Fruit fly (Drosophila melanogaster) whole organism, embryonic: ENCODE data around the gene CG32313.

Experiments
- B-H1 ChIP-seq: fragments of 200-800 bp; sonication (Bioruptor generic); IDR thresholded peaks from 3 replicates; pipeline ENCODE4 v1.3.6; 2022; ENCODE audit warnings: missing biosample characterization, missing genetic modification characterization
- B-H2 ChIP-seq: fragments of 200-800 bp; sonication (Bioruptor generic); optimal IDR thresholded peaks from 2 replicates; lab custom pipeline; 2018; ENCODE audit warnings: missing biosample characterization, mild to moderate bottlenecking, missing genetic modification characterization
- CG11560 ChIP-seq: fragments of 200-800 bp; sonication (Bioruptor generic); IDR thresholded peaks from 3 replicates; pipeline ENCODE4 v1.3.6; 2022; ENCODE audit warnings: missing biosample characterization, missing genetic modification characterization
- CG11723 ChIP-seq: fragments of 200-800 bp; sonication (Bioruptor generic); optimal IDR thresholded peaks from 2 replicates; lab custom pipeline; 2017; ENCODE audit warnings: missing biosample characterization, mild to moderate bottlenecking, missing genetic modification characterization
- CG12942 ChIP-seq: fragments of 200-800 bp; sonication (Bioruptor generic); optimal IDR thresholded peaks from 3 replicates; lab custom pipeline; 2016; ENCODE audit warnings: missing biosample characterization, missing genetic modification characterization
- CG13296 ChIP-seq: fragments of 200-800 bp; sonication (Bioruptor generic); optimal IDR thresholded peaks from 3 replicates; lab custom pipeline; 2018; ENCODE audit warnings: missing biosample characterization, mild to moderate bottlenecking, missing genetic modification characterization
- CG14860 ChIP-seq: fragments of 200-800 bp; sonication (Bioruptor generic); IDR thresholded peaks from 3 replicates; pipeline ENCODE4 v1.3.6; 2022; ENCODE audit warnings: missing biosample characterization, missing genetic modification characterization; ENCODE audit not compliant: partially characterized antibody
- CG1647 ChIP-seq: fragments of 200-800 bp; sonication (Bioruptor generic); optimal IDR thresholded peaks from 3 replicates; lab custom pipeline; 2016; ENCODE audit warnings: missing biosample characterization, missing genetic modification characterization
- CG17328 ChIP-seq: fragments of 200-800 bp; sonication (Bioruptor generic); IDR thresholded peaks from 2 replicates; pipeline ENCODE4 v1.3.6; 2022; ENCODE audit warnings: missing biosample characterization, missing genetic modification characterization
- CG17829 ChIP-seq: fragments of 200-800 bp; optimal IDR thresholded peaks from 2 replicates; lab custom pipeline; 2019; ENCODE audit warnings: missing biosample characterization, mild to moderate bottlenecking, missing genetic modification characterization, moderate library complexity
- CG18476 ChIP-seq: fragments of 200-800 bp; sonication (Bioruptor generic); optimal IDR thresholded peaks from 2 replicates; lab custom pipeline; 2016; ENCODE audit warnings: missing biosample characterization, mild to moderate bottlenecking, missing genetic modification characterization
- CG18599 ChIP-seq: fragments of 200-800 bp; sonication (Bioruptor generic); optimal IDR thresholded peaks from 3 replicates; lab custom pipeline; 2017; ENCODE audit warnings: missing biosample characterization, missing genetic modification characterization, mild to moderate bottlenecking, moderate library complexity, missing genetic modification reagents
- CG32532 ChIP-seq: fragments of 200-800 bp; sonication (Bioruptor generic); IDR thresholded peaks from 2 replicates; pipeline ENCODE4 v1.3.6; 2022; ENCODE audit warnings: missing biosample characterization, missing genetic modification characterization
- CG4424 ChIP-seq: fragments of 200-800 bp; sonication (Bioruptor generic); optimal IDR thresholded peaks from 3 replicates; lab custom pipeline; 2016; ENCODE audit warnings: missing biosample characterization, missing genetic modification characterization
- CG4617 ChIP-seq: fragments of 200-800 bp; sonication (Bioruptor generic); optimal IDR thresholded peaks from 3 replicates; lab custom pipeline; 2016; ENCODE audit warnings: missing biosample characterization, missing genetic modification characterization, borderline replicate concordance
- CG4730 ChIP-seq: fragments of 200-800 bp; sonication (Bioruptor generic); IDR thresholded peaks from 2 replicates; pipeline ENCODE4 v1.3.6; 2022; ENCODE audit warnings: missing biosample characterization, missing genetic modification characterization
- CG5245 ChIP-seq: fragments of 200-800 bp; sonication (Bioruptor generic); optimal IDR thresholded peaks from 3 replicates; lab custom pipeline; 2016; ENCODE audit warnings: missing biosample characterization, missing genetic modification characterization
- CG6272 ChIP-seq: fragments of 200-800 bp; sonication (Bioruptor generic); IDR thresholded peaks from 2 replicates; pipeline ENCODE4 v1.3.6; 2022; ENCODE audit warnings: missing biosample characterization, missing genetic modification characterization
- CG9215 ChIP-seq: fragments of 200-800 bp; sonication (Bioruptor generic); IDR thresholded peaks from 2 replicates; pipeline ENCODE4 v1.3.6; 2022; ENCODE audit warnings: missing biosample characterization, missing genetic modification characterization
- CG9797 ChIP-seq: fragments of 200-800 bp; sonication (Bioruptor generic); optimal IDR thresholded peaks from 3 replicates; lab custom pipeline; 2018; ENCODE audit warnings: missing biosample characterization, mild to moderate bottlenecking, missing genetic modification characterization
- Dref ChIP-seq: fragments of 200-800 bp; sonication (Bioruptor generic); IDR thresholded peaks from 2 replicates; pipeline ENCODE4 v1.3.6; 2022; ENCODE audit warnings: missing biosample characterization, missing genetic modification characterization
- Fer3 ChIP-seq: fragments of 200-800 bp; sonication (Bioruptor generic); optimal IDR thresholded peaks from 2 replicates; lab custom pipeline; 2018; ENCODE audit warnings: missing biosample characterization, mild to moderate bottlenecking, missing genetic modification characterization, moderate library complexity
- Hmx ChIP-seq: fragments of 200-800 bp; sonication (Bioruptor generic); optimal IDR thresholded peaks from 2 replicates; lab custom pipeline; 2016; ENCODE audit warnings: missing biosample characterization, missing genetic modification characterization
- Mad ChIP-seq: fragments of 200-800 bp; sonication (Bioruptor generic); optimal IDR thresholded peaks from 2 replicates; lab custom pipeline; 2016; ENCODE audit warnings: missing biosample characterization, missing genetic modification characterization
- NK7.1 ChIP-seq: fragments of 200-800 bp; sonication (Bioruptor generic); optimal IDR thresholded peaks from 3 replicates; lab custom pipeline; 2016; ENCODE audit warnings: missing biosample characterization, missing genetic modification characterization
- Nf-YC ChIP-seq: fragments of 200-800 bp; optimal IDR thresholded peaks from 3 replicates; lab custom pipeline; 2019; ENCODE audit warnings: missing biosample characterization, mild to moderate bottlenecking, missing genetic modification characterization, moderate library complexity
- aop ChIP-seq: fragments of 200-800 bp; sonication (Bioruptor generic); IDR thresholded peaks from 2 replicates; pipeline ENCODE4 v1.3.6; 2022; ENCODE audit warnings: missing biosample characterization, missing genetic modification characterization
- bab2 ChIP-seq: fragments of 200-800 bp; sonication (Bioruptor generic); optimal IDR thresholded peaks from 2 replicates; lab custom pipeline; 2016; ENCODE audit warnings: missing biosample characterization, missing genetic modification characterization
- cg ChIP-seq: fragments of 200-800 bp; sonication (Bioruptor generic); optimal IDR thresholded peaks from 3 replicates; lab custom pipeline; 2019; ENCODE audit warnings: missing biosample characterization, mild to moderate bottlenecking, missing genetic modification characterization, moderate library complexity
- chn ChIP-seq: fragments of 200-800 bp; sonication (Bioruptor generic); optimal IDR thresholded peaks from 2 replicates; lab custom pipeline; 2016; ENCODE audit warnings: missing biosample characterization, missing genetic modification characterization
- crp ChIP-seq, 2 experiments: fragments of 200-800 bp; sonication (Bioruptor generic); optimal IDR thresholded peaks; 2 replicates in 1 of 2; 3 replicates in 1 of 2; lab custom pipeline; 2017; ENCODE audit warnings: missing biosample characterization in 2 of 2, missing genetic modification characterization in 2 of 2, mild to moderate bottlenecking in 1 of 2, moderate library complexity in 1 of 2
- dan ChIP-seq: fragments of 200-800 bp; sonication (Bioruptor generic); IDR thresholded peaks from 2 replicates; pipeline ENCODE4 v1.3.6; 2022; ENCODE audit warnings: missing biosample characterization, missing genetic modification characterization
- fd64A ChIP-seq: fragments of 200-800 bp; sonication (Bioruptor generic); optimal IDR thresholded peaks from 3 replicates; lab custom pipeline; 2018; ENCODE audit warnings: missing biosample characterization, mild to moderate bottlenecking, missing genetic modification characterization
- fu2 ChIP-seq: fragments of 200-800 bp; sonication (Bioruptor generic); optimal IDR thresholded peaks from 2 replicates; lab custom pipeline; 2016; ENCODE audit warnings: missing biosample characterization, missing genetic modification characterization
- grn ChIP-seq: fragments of 200-800 bp; sonication (Bioruptor generic); optimal IDR thresholded peaks from 3 replicates; lab custom pipeline; 2017; ENCODE audit warnings: missing biosample characterization, missing genetic modification characterization
- gt ChIP-seq: fragments of 200-800 bp; sonication (Bioruptor generic); IDR thresholded peaks from 2 replicates; pipeline ENCODE4 v1.3.6; 2022; ENCODE audit warnings: missing biosample characterization, missing genetic modification characterization
- lola ChIP-seq, 3 experiments: fragments of >200 bp in 2 of 3; fragments of 200-800 bp in 1 of 3; sonication (Bioruptor generic) in 1 of 3; optimal IDR thresholded peaks; 2 replicates each; lab custom pipeline; 2017 to 2019; ENCODE audit warnings: missing biosample characterization in 3 of 3, missing genetic modification characterization in 3 of 3, mild to moderate bottlenecking in 1 of 3, moderate library complexity in 1 of 3
- lov ChIP-seq, 2 experiments: fragments of 200-800 bp in 1 of 2; fragments of >200 bp in 1 of 2; sonication (Bioruptor generic) in 1 of 2; IDR thresholded peaks in 1 of 2; optimal IDR thresholded peaks in 1 of 2; 2 replicates in 1 of 2; 3 replicates in 1 of 2; pipeline versions ENCODE4 v1.3.6 to Lab custom; 2017 to 2022; ENCODE audit warnings: missing biosample characterization in 1 of 2, missing genetic modification characterization in 1 of 2
- nmo ChIP-seq: fragments of 200-800 bp; sonication (Bioruptor generic); optimal IDR thresholded peaks from 2 replicates; lab custom pipeline; 2018; ENCODE audit warnings: missing biosample characterization, mild to moderate bottlenecking, missing genetic modification characterization, moderate library complexity
- odd ChIP-seq: fragments of 200-800 bp; sonication (Bioruptor generic); optimal IDR thresholded peaks from 2 replicates; lab custom pipeline; 2017; ENCODE audit warnings: missing biosample characterization, mild to moderate bottlenecking, missing genetic modification characterization
- psq ChIP-seq: fragments of 200-800 bp; sonication (Bioruptor generic); optimal IDR thresholded peaks from 2 replicates; lab custom pipeline; 2017; ENCODE audit warnings: missing biosample characterization, missing genetic modification characterization
- pzg ChIP-seq: fragments of 200-800 bp; sonication (Bioruptor generic); optimal IDR thresholded peaks from 3 replicates; lab custom pipeline; 2018; ENCODE audit warnings: missing biosample characterization, mild to moderate bottlenecking, missing genetic modification characterization, moderate library complexity
- schlank ChIP-seq: fragments of 200-800 bp; sonication (Bioruptor generic); optimal IDR thresholded peaks from 2 replicates; lab custom pipeline; 2018; ENCODE audit warnings: missing biosample characterization, mild to moderate bottlenecking, missing genetic modification characterization
- scrt ChIP-seq: fragments of 200-800 bp; sonication (Bioruptor generic); optimal IDR thresholded peaks from 2 replicates; lab custom pipeline; 2018; ENCODE audit warnings: missing biosample characterization, mild to moderate bottlenecking, missing genetic modification characterization, moderate library complexity
- sim ChIP-seq: fragments of 200-800 bp; sonication (Bioruptor generic); IDR thresholded peaks from 2 replicates; pipeline ENCODE4 v1.3.6; 2022; ENCODE audit warnings: missing biosample characterization, missing genetic modification characterization
- sima ChIP-seq: fragments of 200-800 bp; sonication (Bioruptor generic); optimal IDR thresholded peaks from 2 replicates; lab custom pipeline; 2016; ENCODE audit warnings: missing biosample characterization, missing genetic modification characterization
- ssp ChIP-seq: fragments of 200-800 bp; sonication (Bioruptor generic); IDR thresholded peaks from 2 replicates; pipeline ENCODE4 v1.3.6; 2022; ENCODE audit warnings: missing biosample characterization, missing genetic modification characterization
- stc ChIP-seq: fragments of 200-800 bp; sonication (Bioruptor generic); IDR thresholded peaks from 2 replicates; pipeline ENCODE4 v1.3.6; 2022; ENCODE audit warnings: missing biosample characterization, missing genetic modification characterization
- ttk ChIP-seq: fragments of 200-800 bp; sonication (Bioruptor generic); IDR thresholded peaks from 2 replicates; pipeline ENCODE4 v2.1.2; 2022; ENCODE audit warnings: missing biosample characterization, missing genetic modification characterization
- wor ChIP-seq: fragments of 200-800 bp; sonication (Bioruptor generic); IDR thresholded peaks from 2 replicates; pipeline ENCODE4 v1.3.6; 2022; ENCODE audit warnings: missing biosample characterization, missing genetic modification characterization

The CG32313 gene

dm6 chr3L:1502086-1502893 is 43.3 kb downstream of the CG32313 start, which contains the start of the genes hfp and Psa (continued):
- no peak for TF ChIP-seq NK7.1
- TF ChIP-seq chn (GFP tag; lab: Kevin White, UChicago) = no peak
- no peak for TF ChIP-seq CG17328 (GFP tag; lab: Robert Waterston, UW)
- TF ChIP-seq grn (GFP tag; lab: Kevin White, UChicago) = no peak
- peak; percentile 92 for TF ChIP-seq Dref (GFP tag; lab: Robert Waterston, UW)
- TF ChIP-seq aop = no peak
- no peak for TF ChIP-seq CG13296 (GFP tag; lab: Kevin White, UChicago)
- no peak for TF ChIP-seq odd (GFP tag; lab: Kevin White, UChicago)
- TF ChIP-seq CG6272 (GFP tag; lab: Robert Waterston, UW) = no peak
- TF ChIP-seq CG12942 = no peak
- TF ChIP-seq Nf-YC (tag; lab: Kevin White, UChicago) = no peak
- no peak for TF ChIP-seq lola (GFP tag; optimal IDR thresholded peaks at IDR 0.05; lab: Kevin White, UChicago)
- TF ChIP-seq CG32532 (GFP tag; lab: Robert Waterston, UW) = no peak
- TF ChIP-seq CG1647 (GFP tag; lab: Kevin White, UChicago) = no peak
- no peak for TF ChIP-seq fd64A
- no peak for TF ChIP-seq dan (GFP tag; lab: Robert Waterston, UW)
- no peak for TF ChIP-seq fu2 (GFP tag; lab: Kevin White, UChicago)
- TF ChIP-seq Fer3 (tag; lab: Kevin White, UChicago) = no peak
- TF ChIP-seq CG9797 (GFP tag; lab: Kevin White, UChicago) = peak; percentile 25
- TF ChIP-seq B-H1 (GFP tag; lab: Robert Waterston, UW) = no peak
- TF ChIP-seq cg (GFP tag; lab: Kevin White, UChicago) = no peak
- no peak for TF ChIP-seq CG18599
- no peak for TF ChIP-seq stc (GFP tag; lab: Robert Waterston, UW)
- no peak for TF ChIP-seq sima (GFP tag; lab: Kevin White, UChicago)
- TF ChIP-seq sim (GFP tag; lab: Robert Waterston, UW) = no peak
- peak; percentile 32 for TF ChIP-seq CG17829 (tag; lab: Kevin White, UChicago)
- TF ChIP-seq wor (GFP tag; lab: Robert Waterston, UW) = no peak
- no peak for TF ChIP-seq gt (GFP tag; lab: Robert Waterston, UW)
- no peak for TF ChIP-seq bab2 (GFP tag; lab: Kevin White, UChicago)
- TF ChIP-seq psq (GFP tag; lab: Kevin White, UChicago) = no peak
- TF ChIP-seq CG4730 (GFP tag; lab: Robert Waterston, UW) = no peak
- no peak for TF ChIP-seq Mad (GFP tag; lab: Kevin White, UChicago)
- no peak for TF ChIP-seq lov (optimal IDR thresholded peaks at IDR 0.05; lab: Kevin White, UChicago)
- TF ChIP-seq lov (GFP tag; IDR thresholded peaks at IDR 0.05; lab: Robert Waterston, UW) = no peak
- peak; percentile 83 for TF ChIP-seq pzg (GFP tag; lab: Kevin White, UChicago)
- no peak for TF ChIP-seq scrt (GFP tag; lab: Kevin White, UChicago)
- TF ChIP-seq ssp = no peak
- TF ChIP-seq B-H2 (GFP tag; lab: Kevin White, UChicago) = peak; percentile 2
- no peak for TF ChIP-seq schlank
- TF ChIP-seq Hmx (GFP tag; lab: Kevin White, UChicago) = no peak
- TF ChIP-seq CG18476 = no peak
- peak; percentile 73; the same call in 2 of the 3 replicates for TF ChIP-seq CG14860 (GFP tag; lab: Robert Waterston, UW)
- TF ChIP-seq CG4424 (GFP tag; lab: Kevin White, UChicago) = no peak
- no peak for TF ChIP-seq crp (GFP tag; optimal IDR thresholded peaks at IDR 0.05; lab: Kevin White, UChicago)
- TF ChIP-seq CG4617 (GFP tag; lab: Kevin White, UChicago) = peak; percentile 61
- peak; percentile 98 for TF ChIP-seq CG11560
- TF ChIP-seq ttk (GFP tag; lab: Robert Waterston, UW) = no peak
- TF ChIP-seq CG9215 (GFP tag; lab: Robert Waterston, UW) = no peak
- no peak for TF ChIP-seq CG5245 (GFP tag; lab: Kevin White, UChicago)
- no peak for TF ChIP-seq nmo (GFP tag; lab: Kevin White, UChicago)
- no peak for TF ChIP-seq CG11723 (GFP tag; lab: Kevin White, UChicago)
